Fruit fly (Drosophila melanogaster) whole organism, wandering third instar larva: ENCODE data around the gene CG12105.

Source experiments
- CG32264 ChIP-seq: fragments of 200-800 bp; sonication (Bioruptor generic); optimal IDR thresholded peaks from 2 replicates; lab custom pipeline; 2016; ENCODE audit warnings: missing biosample characterization, missing genetic modification characterization
- CG9705 ChIP-seq: fragments of 200-800 bp; sonication (Bioruptor generic); optimal IDR thresholded peaks from 2 replicates; lab custom pipeline; 2018; ENCODE audit warnings: missing biosample characterization, mild to moderate bottlenecking, missing genetic modification characterization
- Dfd ChIP-seq: fragments of >200 bp; optimal IDR thresholded peaks from 2 replicates; lab custom pipeline; 2017; ENCODE audit warnings: missing biosample characterization, missing genetic modification characterization
- Dif ChIP-seq: fragments of 200-275, 200-300 bp; sonication (Bioruptor generic); optimal IDR thresholded peaks from 2 replicates; lab custom pipeline; 2018; ENCODE audit warnings: missing biosample characterization, missing genetic modification characterization; ENCODE audit not compliant: partially characterized antibody
- GATAd ChIP-seq: sonication (Bioruptor generic); optimal IDR thresholded peaks from 2 replicates; lab custom pipeline; 2016; ENCODE audit warnings: missing biosample characterization, missing genetic modification characterization
- Hr78 ChIP-seq: fragments of >200 bp; optimal IDR thresholded peaks from 2 replicates; lab custom pipeline; 2017; ENCODE audit warnings: missing biosample characterization, missing genetic modification characterization
- Hr83 ChIP-seq: fragments of 200-300 bp; sonication (Bioruptor generic); optimal IDR thresholded peaks from 2 replicates; lab custom pipeline; 2016; ENCODE audit warnings: missing biosample characterization, mild to moderate bottlenecking, missing genetic modification characterization, moderate library complexity; ENCODE audit not compliant: poor library complexity, severe bottlenecking
- Jra ChIP-seq: sonication (Bioruptor generic); optimal IDR thresholded peaks from 2 replicates; lab custom pipeline; 2016; ENCODE audit warnings: missing biosample characterization, missing genetic modification characterization
- Mio ChIP-seq: sonication (Bioruptor generic); optimal IDR thresholded peaks from 2 replicates; lab custom pipeline; 2016; ENCODE audit warnings: missing biosample characterization, missing genetic modification characterization
- N ChIP-seq: fragments of >200 bp; optimal IDR thresholded peaks from 2 replicates; lab custom pipeline; 2018; ENCODE audit warnings: missing biosample characterization, missing external identifiers, missing genetic modification characterization
- OdsH ChIP-seq: fragments of 200-800 bp; sonication (Bioruptor generic); optimal IDR thresholded peaks from 2 replicates; lab custom pipeline; 2016; ENCODE audit warnings: missing biosample characterization, mild to moderate bottlenecking, missing genetic modification characterization
- Rel ChIP-seq, 2 experiments: fragments of 200-800 bp; sonication (Bioruptor generic) in 1 of 2; optimal IDR thresholded peaks; 2 replicates in 1 of 2; 3 replicates in 1 of 2; lab custom pipeline; 2016 to 2019; ENCODE audit warnings: mild to moderate bottlenecking in 2 of 2, missing biosample characterization in 2 of 2, missing genetic modification characterization in 2 of 2, moderate library complexity in 1 of 2
- Sp1 ChIP-seq: fragments of 200-800 bp; sonication (Bioruptor generic); optimal IDR thresholded peaks from 3 replicates; lab custom pipeline; 2019; ENCODE audit warnings: missing biosample characterization, mild to moderate bottlenecking, missing genetic modification characterization, moderate library complexity
- br ChIP-seq: fragments of 200-800 bp; sonication (Bioruptor generic); optimal IDR thresholded peaks from 2 replicates; lab custom pipeline; 2016; ENCODE audit warnings: missing biosample characterization, missing genetic modification characterization
- brk ChIP-seq: fragments of 200-800 bp; sonication (Bioruptor generic); optimal IDR thresholded peaks from 2 replicates; lab custom pipeline; 2016; ENCODE audit warnings: missing biosample characterization, mild to moderate bottlenecking, missing genetic modification characterization
- dl ChIP-seq, 2 experiments: fragments of 175-275, 200-275 bp in 1 of 2; fragments of 200-275 bp in 1 of 2; sonication (Bioruptor generic); optimal IDR thresholded peaks; lab custom pipeline; 2018; ENCODE audit warnings: mild to moderate bottlenecking in 2 of 2, missing biosample characterization in 2 of 2, missing genetic modification characterization in 2 of 2, moderate library complexity in 2 of 2; ENCODE audit not compliant: partially characterized antibody in 2 of 2, insufficient read depth in 1 of 2
- dmrt93B ChIP-seq: fragments of 200-800 bp; sonication (Bioruptor generic); optimal IDR thresholded peaks from 2 replicates; lab custom pipeline; 2018; ENCODE audit warnings: missing biosample characterization, mild to moderate bottlenecking, missing genetic modification characterization
- ey ChIP-seq: fragments of 200-800 bp; sonication (Bioruptor generic); optimal IDR thresholded peaks from 2 replicates; lab custom pipeline; 2016; ENCODE audit warnings: missing biosample characterization, missing genetic modification characterization
- foxo ChIP-seq, 2 experiments: fragments of 200-800 bp; sonication (Bioruptor generic); optimal IDR thresholded peaks; 2 replicates in 1 of 2; 3 replicates in 1 of 2; lab custom pipeline; 2016 to 2017; ENCODE audit warnings: missing biosample characterization in 2 of 2, missing genetic modification characterization in 2 of 2
- h ChIP-seq: fragments of 200-800 bp; sonication (Bioruptor generic); optimal IDR thresholded peaks from 3 replicates; lab custom pipeline; 2016; ENCODE audit warnings: missing biosample characterization, mild to moderate bottlenecking, missing genetic modification characterization
- lola ChIP-seq: fragments of >200 bp; optimal IDR thresholded peaks from 2 replicates; lab custom pipeline; 2017; ENCODE audit warnings: missing biosample characterization, missing genetic modification characterization
- pan ChIP-seq: fragments of >200 bp; optimal IDR thresholded peaks from 2 replicates; lab custom pipeline; 2017
- rgr ChIP-seq: fragments of 200-800 bp; sonication (Bioruptor generic); optimal IDR thresholded peaks from 3 replicates; lab custom pipeline; 2016; ENCODE audit warnings: missing biosample characterization, mild to moderate bottlenecking, missing genetic modification characterization
- sage ChIP-seq: fragments of 200-800 bp; sonication (Bioruptor generic); optimal IDR thresholded peaks from 2 replicates; lab custom pipeline; 2016; ENCODE audit warnings: missing biosample characterization, mild to moderate bottlenecking, missing genetic modification characterization
- sv ChIP-seq: fragments of 200-800 bp; sonication (Bioruptor generic); optimal IDR thresholded peaks from 3 replicates; lab custom pipeline; 2016; ENCODE audit warnings: missing biosample characterization, missing genetic modification characterization
- tai ChIP-seq: sonication (Bioruptor generic); optimal IDR thresholded peaks from 2 replicates; lab custom pipeline; 2016; ENCODE audit warnings: missing biosample characterization, missing genetic modification characterization
- usp ChIP-seq: fragments of >200 bp; optimal IDR thresholded peaks from 2 replicates; lab custom pipeline; 2017; ENCODE audit warnings: missing biosample characterization, missing genetic modification characterization

Gene CG12105

DNA sequence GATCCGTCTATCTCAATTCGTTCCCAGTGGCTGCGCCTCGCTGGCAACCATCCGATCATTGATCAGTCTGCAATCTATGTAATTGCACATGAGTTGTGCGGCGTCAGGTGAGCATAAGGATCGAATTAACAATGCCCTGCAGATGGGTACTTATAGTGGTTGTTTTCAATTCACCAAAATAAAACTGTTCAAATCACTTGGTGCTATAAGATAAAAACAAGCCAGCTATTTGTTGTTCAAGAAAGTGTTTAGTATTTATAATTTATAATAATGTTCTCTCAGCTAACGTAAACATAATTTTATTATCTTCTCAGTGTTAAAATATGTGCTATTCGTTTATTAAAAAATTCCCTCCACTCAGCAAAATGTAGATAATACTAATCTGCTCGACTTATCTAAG, at the start of gene CG12105:
Gene CG12105, minus strand, starts transcription at position 101 of the 400 bp plus-strand sequence.
- TF ChIP-seq OdsH (GFP tag; lab: Kevin White, UChicago) (no peak), Hr78 (no peak), Dif (GFP tag; lab: Kevin White, UChicago) (no peak)

DNA sequence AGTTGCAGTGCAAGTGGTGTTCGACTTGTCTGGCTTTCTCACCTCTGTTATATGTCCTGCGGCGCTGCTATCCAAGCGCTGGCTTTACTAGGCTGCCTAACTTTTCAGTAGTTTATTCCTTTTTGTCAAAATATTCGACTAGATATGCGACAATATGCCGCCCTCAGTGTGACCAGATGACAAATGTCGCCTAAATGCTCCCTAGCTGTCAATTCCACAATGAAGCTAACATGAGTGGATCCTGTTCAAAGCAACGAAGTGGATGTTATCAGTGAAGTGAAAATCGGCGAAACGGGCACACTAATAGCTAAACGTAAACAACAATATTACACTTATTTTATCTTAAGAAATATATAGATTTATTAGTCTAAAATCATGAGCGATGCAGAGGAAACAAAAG, 49.3 kb upstream of the CG12105 start, which contains the start of the genes Srrm234 and CG7974:
Gene Srrm234, minus strand, starts transcription at position 189 of the 400 bp plus-strand sequence.
Gene CG7974, plus strand, starts transcription at position 263 of the 400 bp plus-strand sequence.
- no peak for TF ChIP-seq ey
- TF ChIP-seq Mio (GFP tag; lab: Kevin White, UChicago), result no peak
- peak; percentile 1 for TF ChIP-seq sage (GFP tag; lab: Kevin White, UChicago)

DNA sequence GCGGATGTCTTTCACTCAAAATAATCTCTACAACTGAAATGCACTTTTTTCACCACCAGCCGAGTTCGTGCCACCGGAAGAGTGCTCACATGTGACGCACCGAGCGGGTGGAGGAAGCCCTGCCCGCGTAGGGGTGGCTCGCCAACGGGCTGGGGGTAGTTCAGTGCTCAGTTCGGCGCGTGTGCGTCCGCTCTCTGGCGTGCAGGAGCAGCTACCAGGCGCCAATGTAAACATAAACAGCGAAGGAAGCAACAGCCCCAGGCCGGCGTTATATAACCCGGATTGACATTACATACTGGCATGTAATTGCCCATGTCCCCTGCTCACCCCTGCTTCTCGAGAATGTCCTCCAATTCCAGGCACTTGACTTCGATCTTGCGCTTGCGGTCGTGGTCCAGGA, 48.6 kb upstream of the CG12105 start:
- TF ChIP-seq dmrt93B (GFP tag; lab: Kevin White, UChicago), result no peak
- no peak for TF ChIP-seq CG9705 (GFP tag; lab: Kevin White, UChicago)
- TF ChIP-seq Jra (GFP tag; lab: Kevin White, UChicago), result no peak
- no peak for TF ChIP-seq Dif (GFP tag; lab: Kevin White, UChicago)
- no peak for TF ChIP-seq pan (lab: Kevin White, UChicago)
- TF ChIP-seq, all 38 proteins: peak for 0

DNA sequence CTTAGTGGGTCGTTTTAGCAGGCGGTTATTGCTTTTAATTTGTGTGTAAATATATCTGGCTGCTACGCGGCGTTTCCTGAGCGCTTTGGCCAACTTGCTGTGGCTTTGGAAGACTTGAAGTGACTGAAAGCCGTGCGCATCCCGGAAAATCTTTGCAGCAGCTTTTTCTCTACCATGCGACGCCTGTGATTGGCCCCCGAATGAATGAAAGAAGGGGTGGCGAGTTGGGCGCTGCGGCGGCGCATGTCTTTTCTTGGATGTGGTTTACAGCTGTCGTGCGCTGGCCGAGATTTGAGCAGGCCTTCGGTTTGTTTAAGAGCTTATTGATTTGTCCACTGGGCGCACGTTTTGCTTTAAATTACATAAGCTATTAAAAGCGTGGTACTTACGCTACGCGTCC, 47.9 kb upstream of the CG12105 start:
- no peak for TF ChIP-seq N (GFP tag; lab: Kevin White, UChicago)
- no peak for TF ChIP-seq brk (GFP tag; lab: Kevin White, UChicago)
- no peak for TF ChIP-seq foxo (GFP tag; optimal IDR thresholded peaks at IDR 0.05; lab: Kevin White, UChicago)
- no peak for TF ChIP-seq pan (lab: Kevin White, UChicago)
- no peak for TF ChIP-seq dl (GFP tag; optimal IDR thresholded peaks at IDR 0.05; lab: Kevin White, UChicago; ENCODE audit: insufficient read depth in 1 of 2, partially characterized antibody in 2 of 2)
- peak; percentile 31 for TF ChIP-seq Dif (GFP tag; lab: Kevin White, UChicago)
- TF ChIP-seq, all 38 proteins: peak for 1

DNA sequence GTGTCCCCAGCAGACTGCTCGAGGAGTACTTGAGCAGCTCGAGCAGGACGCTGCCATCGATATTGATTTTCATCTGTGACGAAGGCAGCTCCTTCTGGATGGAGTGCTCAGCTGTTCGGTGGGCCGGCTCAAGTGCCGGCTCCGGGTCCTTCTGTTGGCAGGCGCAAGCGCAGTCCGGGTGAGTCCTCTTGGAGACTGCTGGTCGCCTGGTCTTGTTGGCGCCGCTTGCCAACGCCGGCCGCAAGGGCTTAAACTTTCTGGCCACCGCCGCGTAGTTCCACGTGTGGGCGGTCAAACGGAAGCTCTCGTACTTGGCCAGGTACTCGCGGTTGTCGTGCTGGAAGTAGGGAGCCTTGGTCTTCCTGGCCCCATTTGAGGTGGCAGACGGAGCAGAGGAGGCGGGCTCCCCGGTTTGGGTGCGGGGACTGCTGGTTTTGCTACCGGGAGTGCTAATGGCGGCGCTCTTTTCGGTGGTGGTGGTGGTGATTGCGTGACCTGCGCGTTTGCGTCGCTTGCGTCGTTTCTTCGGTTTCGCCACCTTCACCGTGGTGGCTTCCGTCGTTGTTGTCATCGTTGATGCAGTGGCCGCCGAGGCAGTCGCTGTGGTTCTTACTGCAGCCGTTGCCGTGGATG, 46.3 kb upstream of the CG12105 start:
- TF ChIP-seq sage (GFP tag; lab: Kevin White, UChicago) (no peak), sv (GFP tag; lab: Kevin White, UChicago) (no peak), tai (GFP tag; lab: Kevin White, UChicago) (no peak), Rel (GFP tag; optimal IDR thresholded peaks at IDR 0.05; lab: Kevin White, UChicago) (no peak), Rel (tag; optimal IDR thresholded peaks at IDR 0.05; lab: Kevin White, UChicago) (no peak), dl (GFP tag; optimal IDR thresholded peaks at IDR 0.05; lab: Kevin White, UChicago; ENCODE audit: insufficient read depth in 1 of 2, partially characterized antibody in 2 of 2) (no peak), OdsH (GFP tag; lab: Kevin White, UChicago) (no peak), Hr83 (GFP tag; lab: Kevin White, UChicago) (no peak), CG9705 (GFP tag; lab: Kevin White, UChicago) (no peak), Jra (GFP tag; lab: Kevin White, UChicago) (no peak), Dfd (GFP tag; lab: Kevin White, UChicago) (no peak), br (GFP tag; lab: Kevin White, UChicago) (no peak), Sp1 (GFP tag; lab: Kevin White, UChicago) (no peak)
- TF ChIP-seq, all 38 proteins: peak for 0

DNA sequence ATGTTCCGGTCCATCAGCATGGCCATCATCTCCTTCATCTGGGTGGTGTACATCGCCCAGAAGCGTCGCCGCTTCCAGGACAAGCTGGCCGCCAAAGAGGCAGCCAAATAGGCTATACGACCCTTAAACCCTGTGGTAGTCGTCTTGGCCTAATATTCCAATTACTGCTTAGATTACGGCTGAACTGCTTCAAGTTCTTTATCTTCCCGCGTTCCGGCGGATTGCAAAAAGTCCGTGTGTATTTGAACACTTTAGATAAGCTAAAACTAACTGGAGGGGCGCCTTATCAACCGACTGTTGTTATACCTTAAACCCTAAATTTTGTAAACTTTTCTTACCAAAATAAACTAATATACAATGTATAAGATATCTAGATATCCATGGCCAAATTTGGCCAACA, 38.2 kb upstream of the CG12105 start:
- TF ChIP-seq lola (GFP tag; lab: Kevin White, UChicago), result no peak
- TF ChIP-seq br (GFP tag; lab: Kevin White, UChicago), result no peak
- no peak for TF ChIP-seq dmrt93B (GFP tag; lab: Kevin White, UChicago)
- TF ChIP-seq rgr (GFP tag; lab: Kevin White, UChicago), result no peak
- TF ChIP-seq Rel (GFP tag; optimal IDR thresholded peaks at IDR 0.05; lab: Kevin White, UChicago), result no peak
- TF ChIP-seq Rel (tag; optimal IDR thresholded peaks at IDR 0.05; lab: Kevin White, UChicago), result no peak
- TF ChIP-seq CG32264 (GFP tag; lab: Kevin White, UChicago), result no peak
- no peak for TF ChIP-seq Hr78
- TF ChIP-seq sv (GFP tag; lab: Kevin White, UChicago), result no peak
- no peak for TF ChIP-seq foxo (GFP tag; optimal IDR thresholded peaks at IDR 0.05; lab: Kevin White, UChicago)
- no peak for TF ChIP-seq h (GFP tag; lab: Kevin White, UChicago)
- no peak for TF ChIP-seq Jra (GFP tag; lab: Kevin White, UChicago)
- no peak for TF ChIP-seq GATAd (GFP tag; lab: Kevin White, UChicago)
- TF ChIP-seq dl (GFP tag; optimal IDR thresholded peaks at IDR 0.05; lab: Kevin White, UChicago; ENCODE audit: insufficient read depth in 1 of 2, partially characterized antibody in 2 of 2), result no peak
- no peak for TF ChIP-seq usp
- TF ChIP-seq Sp1 (GFP tag; lab: Kevin White, UChicago), result no peak
- TF ChIP-seq Dfd (GFP tag; lab: Kevin White, UChicago), result no peak
- TF ChIP-seq, all 38 proteins: peak for 0
